Fruit fly (Drosophila melanogaster): Measurements from ENCODE around the gene Usp39.

Gene Usp39

DNA sequence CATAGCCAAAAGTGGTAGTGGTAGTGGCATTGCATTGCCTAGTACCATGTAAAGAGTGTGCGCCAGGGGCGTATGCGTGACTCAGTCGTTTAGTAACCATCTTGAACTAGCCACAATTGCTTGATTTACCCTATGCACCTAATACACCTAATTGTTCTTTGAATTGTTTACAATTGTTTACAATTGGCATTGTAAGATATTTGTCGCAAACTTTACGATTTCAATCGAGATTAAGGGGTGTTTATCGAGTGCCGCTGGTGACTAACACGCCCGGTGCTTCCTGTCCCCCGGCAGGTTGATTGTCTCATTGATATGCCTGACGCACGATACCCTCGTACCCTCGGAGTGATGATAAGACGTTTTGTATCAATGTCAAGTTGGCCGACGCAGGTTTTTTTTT is 21.0 kb upstream of the Usp39 start:
- TF ChIP-seq dsx (GFP tag; optimal IDR thresholded peaks at IDR 0.05; ENCODE audit: poor library complexity, severe bottlenecking) (peak; percentile 3), CG8119 (GFP tag; IDR thresholded peaks at IDR 0.05) (peak; percentile 45; the same call in 2 of the 3 replicates), svp (GFP tag) (peak; percentile 77), Smox (GFP tag; optimal IDR thresholded peaks at IDR 0.05) (no peak), Gug (GFP tag; IDR thresholded peaks at IDR 0.05) (no peak), esn (GFP tag; optimal IDR thresholded peaks at IDR 0.05) (no peak), fd59A (GFP tag; optimal IDR thresholded peaks at IDR 0.05) (peak; percentile 7), Hr4 (GFP tag; optimal IDR thresholded peaks at IDR 0.05) (peak; percentile 34), CG16779 (tag; optimal IDR thresholded peaks at IDR 0.05) (no peak), Met (GFP tag; optimal IDR thresholded peaks at IDR 0.05) (no peak), Sox14 (GFP tag; optimal IDR thresholded peaks at IDR 0.05) (no peak), CG10631 (GFP tag; optimal IDR thresholded peaks at IDR 0.05) (peak; percentile 9), OdsH (GFP tag; optimal IDR thresholded peaks at IDR 0.05) (peak; percentile 22), eg (GFP tag; IDR thresholded peaks at IDR 0.05) (peak; percentile 48; the same call in 1 of the 3 replicates), pdm3 (GFP tag; optimal IDR thresholded peaks at IDR 0.05) (peak; percentile 40), Eip75B (GFP tag; optimal IDR thresholded peaks at IDR 0.05) (peak; percentile 23), CG6276 (GFP tag; optimal IDR thresholded peaks at IDR 0.05) (no peak), achi (GFP tag; optimal IDR thresholded peaks at IDR 0.05) (peak; percentile 11), CG32006 (GFP tag; optimal IDR thresholded peaks at IDR 0.05) (peak; percentile 48), Eip78C (GFP tag) (peak; percentile 77), Eip93F (GFP tag; optimal IDR thresholded peaks at IDR 0.05) (no peak), Hr39 (GFP tag; optimal IDR thresholded peaks at IDR 0.05) (peak; percentile 17), lz (GFP tag; optimal IDR thresholded peaks at IDR 0.05) (peak; percentile 9), CG15336 (GFP tag; IDR thresholded peaks at IDR 0.05) (no peak), CG3032 (tag; optimal IDR thresholded peaks at IDR 0.05) (peak; percentile 36), acj6 (GFP tag; optimal IDR thresholded peaks at IDR 0.05) (peak; percentile 12), CG6792 (GFP tag; optimal IDR thresholded peaks at IDR 0.05) (peak; percentile 7)

DNA sequence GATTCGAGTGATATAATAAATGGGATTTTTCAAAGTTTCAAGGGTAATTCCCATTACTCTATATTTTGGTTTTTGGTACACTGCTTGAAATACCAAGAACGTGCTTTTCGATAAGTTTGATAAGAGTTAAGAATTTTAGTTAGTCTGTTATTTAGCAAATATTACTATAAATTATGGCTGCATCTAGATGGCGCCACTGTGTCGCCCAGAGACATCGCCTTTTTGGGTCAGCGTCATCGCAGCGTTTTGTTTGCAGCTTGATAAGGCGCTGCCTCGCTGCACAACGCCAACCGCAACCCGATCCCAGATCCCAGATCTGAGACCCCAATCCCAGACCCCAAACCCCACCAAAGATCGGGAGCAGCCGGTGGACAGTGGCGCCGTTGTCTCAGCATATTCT is 19.5 kb upstream of the Usp39 start:
- TF ChIP-seq CG8319 (GFP tag; optimal IDR thresholded peaks at IDR 0.05) (no peak), Smox (GFP tag; optimal IDR thresholded peaks at IDR 0.05) (no peak), CG10631 (GFP tag; optimal IDR thresholded peaks at IDR 0.05) (no peak), vri (GFP tag; optimal IDR thresholded peaks at IDR 0.05) (no peak), CG6276 (GFP tag; optimal IDR thresholded peaks at IDR 0.05) (no peak), Hr38 (GFP tag; optimal IDR thresholded peaks at IDR 0.05) (no peak), CG1621 (tag; optimal IDR thresholded peaks at IDR 0.05) (no peak), dsx (GFP tag; optimal IDR thresholded peaks at IDR 0.05; ENCODE audit: poor library complexity, severe bottlenecking) (no peak), pdm3 (GFP tag; optimal IDR thresholded peaks at IDR 0.05) (no peak), fkh (GFP tag; optimal IDR thresholded peaks at IDR 0.05) (no peak), Blimp-1 (GFP tag; optimal IDR thresholded peaks at IDR 0.05) (no peak)

DNA sequence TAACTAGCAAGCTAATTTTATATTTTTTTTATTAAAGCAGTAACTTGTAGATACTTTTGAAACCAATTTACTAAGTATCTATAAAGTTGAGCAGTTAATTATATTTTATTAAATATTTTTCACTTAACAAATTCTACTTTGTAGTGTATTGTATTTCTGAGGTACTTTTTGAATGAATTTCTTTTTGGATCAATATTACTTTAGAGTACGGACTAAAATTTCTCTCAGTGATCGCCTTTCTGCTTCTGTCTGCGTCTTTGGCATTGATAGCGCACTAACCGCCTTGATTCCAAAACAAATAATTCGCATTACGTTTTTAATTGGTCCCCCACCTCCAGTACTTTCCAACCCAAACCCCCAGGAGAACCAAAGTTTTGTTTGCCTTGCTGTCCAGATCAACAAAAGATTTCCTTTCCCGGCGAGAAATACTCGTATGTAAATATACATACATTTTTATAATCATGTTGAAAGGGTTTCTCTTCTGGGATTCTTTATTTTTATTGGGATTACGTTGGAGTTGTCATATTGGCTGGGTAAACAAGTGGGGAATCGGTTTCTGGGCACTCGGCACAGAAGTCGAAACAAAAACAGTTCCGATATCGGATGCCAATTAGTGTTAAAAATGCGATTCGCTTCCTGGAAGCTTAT is 18.9 kb upstream of the Usp39 start:
- TF ChIP-seq CG16779 (tag; optimal IDR thresholded peaks at IDR 0.05) (no peak), CG7368 (GFP tag; optimal IDR thresholded peaks at IDR 0.05) (no peak), CG3919 (GFP tag; optimal IDR thresholded peaks at IDR 0.05) (no peak), Blimp-1 (GFP tag; optimal IDR thresholded peaks at IDR 0.05) (no peak), Gug (GFP tag; IDR thresholded peaks at IDR 0.05) (no peak), CG6276 (GFP tag; optimal IDR thresholded peaks at IDR 0.05) (no peak), CG32006 (GFP tag; optimal IDR thresholded peaks at IDR 0.05) (peak; percentile 34), Eip93F (GFP tag; optimal IDR thresholded peaks at IDR 0.05) (no peak), CG6163 (GFP tag; IDR thresholded peaks at IDR 0.05) (0 out of 3 replicates have a peak, but pooled peaks have one; percentile 16), CG11902 (GFP tag; optimal IDR thresholded peaks at IDR 0.05) (no peak), CG6854 (GFP tag; optimal IDR thresholded peaks at IDR 0.05) (peak; percentile 25), Sox14 (GFP tag; optimal IDR thresholded peaks at IDR 0.05) (no peak), ss (GFP tag; optimal IDR thresholded peaks at IDR 0.05) (peak; percentile 4 to 57), fkh (GFP tag; optimal IDR thresholded peaks at IDR 0.05) (peak; percentile 62), OdsH (GFP tag; optimal IDR thresholded peaks at IDR 0.05) (no peak), Sox102F (GFP tag; optimal IDR thresholded peaks at IDR 0.05) (peak; percentile 33), CG3032 (tag; optimal IDR thresholded peaks at IDR 0.05) (peak; percentile 13), lz (GFP tag; optimal IDR thresholded peaks at IDR 0.05) (no peak), CG11762 (GFP tag; optimal IDR thresholded peaks at IDR 0.05; ENCODE audit: insufficient read depth) (no peak), CG34406 (GFP tag; optimal IDR thresholded peaks at IDR 0.05) (no peak), fd59A (GFP tag; optimal IDR thresholded peaks at IDR 0.05) (no peak), cyc (GFP tag; optimal IDR thresholded peaks at IDR 0.05) (no peak), net (GFP tag; optimal IDR thresholded peaks at IDR 0.05) (no peak), pdm3 (GFP tag; optimal IDR thresholded peaks at IDR 0.05) (no peak), Lpt (GFP tag; optimal IDR thresholded peaks at IDR 0.05) (no peak), vri (GFP tag; optimal IDR thresholded peaks at IDR 0.05) (peak; percentile 6), dac (GFP tag; optimal IDR thresholded peaks at IDR 0.05) (no peak), CG10631 (GFP tag; optimal IDR thresholded peaks at IDR 0.05) (no peak)
